Worm (Caenorhabditis elegans): Measurements from ENCODE around the gene C31E10.6.

Gene C31E10.6

DNA sequence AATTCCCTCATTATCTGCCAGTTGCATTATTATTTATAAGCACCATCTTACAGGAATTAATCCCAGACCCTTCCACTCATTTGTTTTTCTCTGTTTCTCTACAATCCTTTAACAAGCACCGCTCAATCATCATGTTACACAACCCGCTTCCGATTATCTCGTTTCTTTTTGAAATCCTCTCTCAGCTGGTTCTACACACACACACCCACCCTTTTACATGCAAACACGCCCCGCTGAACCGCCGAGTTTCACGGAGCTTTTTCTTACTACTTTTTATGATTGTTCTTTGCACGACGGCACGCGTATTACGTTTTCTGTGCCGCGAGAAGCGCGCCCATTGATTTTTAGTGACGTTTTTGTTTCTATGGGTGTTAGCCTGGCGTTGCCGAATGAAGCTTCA is 22.4 kb upstream of the C31E10.6 start (continued):
- peak; percentile 27 for TF ChIP-seq fkh-10 (GFP tag; optimal IDR thresholded peaks at IDR 0.05)
- no peak for TF ChIP-seq hlh-4 (tag; optimal IDR thresholded peaks at IDR 0.05)
- peak; percentile 56 for TF ChIP-seq fkh-4 (tag; optimal IDR thresholded peaks at IDR 0.05; ENCODE audit: borderline replicate concordance)
- peak; percentile 96 for TF ChIP-seq dsc-1 (tag; optimal IDR thresholded peaks at IDR 0.05)
- peak; percentile 18 for TF ChIP-seq egl-13 (tag; optimal IDR thresholded peaks at IDR 0.05)
- peak; percentile 63 for TF ChIP-seq nhr-20 (tag; optimal IDR thresholded peaks at IDR 0.05)

DNA sequence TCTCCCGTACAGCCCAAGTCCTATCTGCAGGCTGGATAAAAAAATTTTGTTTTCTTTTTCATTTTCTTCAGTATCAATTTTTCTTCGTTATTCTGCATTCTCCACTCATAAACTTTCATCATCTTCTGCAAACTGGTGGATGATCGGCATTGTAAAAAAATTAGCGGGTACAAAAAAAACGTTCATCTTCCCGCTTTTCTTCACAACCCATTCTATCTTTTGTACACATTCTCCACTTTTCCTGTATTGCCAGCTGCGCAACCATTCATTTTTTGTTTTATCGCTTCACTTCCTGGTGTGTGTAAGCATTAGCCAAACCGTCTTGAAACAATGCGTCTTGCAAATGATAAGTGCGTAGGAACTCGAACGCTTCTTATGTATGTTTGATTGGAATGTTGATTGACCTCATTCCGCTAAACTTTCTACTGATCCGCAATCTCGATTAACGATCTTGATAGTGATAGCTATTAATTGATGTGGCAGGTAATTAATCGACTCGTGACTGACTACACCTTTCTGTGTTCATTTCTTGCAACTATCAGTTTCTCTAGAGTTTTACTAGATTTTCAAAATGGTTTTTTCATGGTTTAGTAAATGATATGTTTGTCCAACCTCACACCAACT is 21.6 kb upstream of the C31E10.6 start:
- TF ChIP-seq elt-3 (tag; optimal IDR thresholded peaks at IDR 0.05) (peak in 3 of 6 experiments; percentile 10 to 88 (median 29)), rnt-1 (tag; optimal IDR thresholded peaks at IDR 0.05) (peak; percentile 49), nhr-28 (tag; optimal IDR thresholded peaks at IDR 0.05) (no peak), egl-27 (tag; optimal IDR thresholded peaks at IDR 0.05) (no peak), nhr-47 (tag; optimal IDR thresholded peaks at IDR 0.05) (no peak), nhr-20 (tag; optimal IDR thresholded peaks at IDR 0.05) (peak; percentile 65), hlh-4 (tag; optimal IDR thresholded peaks at IDR 0.05) (no peak), nhr-85 (tag) (peak; percentile 90), ceh-88 (GFP tag; IDR thresholded peaks at IDR 0.05) (no peak), lin-39 (tag; optimal IDR thresholded peaks at IDR 0.05) (peak; percentile 16), swsn-7 (tag; optimal IDR thresholded peaks at IDR 0.05) (no peak), irx-1 (tag; optimal IDR thresholded peaks at IDR 0.05) (no peak), vab-15 (tag; optimal IDR thresholded peaks at IDR 0.05) (peak; percentile 52), nhr-90 (tag; optimal IDR thresholded peaks at IDR 0.05; ENCODE audit: poor library complexity) (peak; percentile 19), unc-130 (tag; optimal IDR thresholded peaks at IDR 0.05) (peak; percentile 1), ztf-11 (tag; optimal IDR thresholded peaks at IDR 0.05) (no peak), blmp-1 (tag; optimal IDR thresholded peaks at IDR 0.05) (peak; percentile 96), lin-35 (GFP tag; optimal IDR thresholded peaks at IDR 0.05) (peak in 1 of 2 experiments; percentile 22), snu-23 (GFP tag; optimal IDR thresholded peaks at IDR 0.05) (peak; percentile 37), nhr-71 (tag; optimal IDR thresholded peaks at IDR 0.05) (peak; percentile 35), lsy-2 (tag; optimal IDR thresholded peaks at IDR 0.05) (peak; percentile 16 to 28), nhr-19 (GFP tag; conservative IDR thresholded peaks at IDR 0.05) (peak; percentile 10; the same call in 1 of the 2 replicates), lin-14 (GFP tag; optimal IDR thresholded peaks at IDR 0.05) (peak; percentile 58), C04F5.9 (tag; optimal IDR thresholded peaks at IDR 0.05) (no peak), mep-1 (tag; optimal IDR thresholded peaks at IDR 0.05) (peak; percentile 44)

DNA sequence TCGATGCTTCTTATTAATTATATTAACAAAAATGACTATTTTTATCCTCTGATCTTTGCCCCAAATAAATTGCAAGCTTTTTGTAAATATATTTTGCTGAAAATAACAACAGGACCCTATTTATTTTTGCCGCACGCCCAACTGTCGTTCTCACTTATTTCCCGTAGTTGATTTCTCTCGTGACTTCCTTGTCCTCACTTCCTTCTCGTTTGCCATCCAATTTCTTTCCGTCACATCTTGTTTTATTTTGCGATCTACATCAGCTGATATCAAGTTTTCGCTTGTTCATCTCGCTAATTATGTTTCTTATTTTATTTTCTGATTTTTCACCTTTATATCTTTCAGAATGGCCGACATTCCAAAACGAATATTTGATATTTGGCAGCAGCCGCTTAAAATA is 20.8 kb upstream of the C31E10.6 start, which contains the start of gene F48F7.5:
Gene F48F7.5, plus strand, starts transcription at position 340 of the 400 bp plus-strand sequence.
- TF ChIP-seq rnt-1 (tag; optimal IDR thresholded peaks at IDR 0.05) (peak; percentile 50), ceh-8 (GFP tag; optimal IDR thresholded peaks at IDR 0.05) (no peak), xbp-1 (tag; optimal IDR thresholded peaks at IDR 0.05) (no peak), elt-2 (tag; optimal IDR thresholded peaks at IDR 0.05) (no peak), snu-23 (GFP tag; optimal IDR thresholded peaks at IDR 0.05) (peak; percentile 72), jun-1 (tag; optimal IDR thresholded peaks at IDR 0.05) (no peak), ceh-90 (tag; optimal IDR thresholded peaks at IDR 0.05) (no peak), fkh-8 (tag; optimal IDR thresholded peaks at IDR 0.05) (no peak), unc-62 (GFP tag; optimal IDR thresholded peaks at IDR 0.05) (no peak), hpl-2 (GFP tag; optimal IDR thresholded peaks at IDR 0.05) (no peak), hlh-17 (GFP tag; optimal IDR thresholded peaks at IDR 0.05; ENCODE audit: borderline replicate concordance) (no peak), vab-15 (tag; optimal IDR thresholded peaks at IDR 0.05) (peak; percentile 38), elt-3 (tag; optimal IDR thresholded peaks at IDR 0.05) (peak in 2 of 6 experiments; percentile 60 to 75), tbx-2 (tag; optimal IDR thresholded peaks at IDR 0.05) (peak; percentile 64), irx-1 (tag; optimal IDR thresholded peaks at IDR 0.05) (peak; percentile 13), tlp-1 (tag; optimal IDR thresholded peaks at IDR 0.05) (no peak), ama-1 (optimal IDR thresholded peaks at IDR 0.05) (no peak), ceh-63 (GFP tag; optimal IDR thresholded peaks at IDR 0.05) (no peak), unc-30 (tag; optimal IDR thresholded peaks at IDR 0.05) (no peak), efl-3 (GFP tag; optimal IDR thresholded peaks at IDR 0.05) (no peak), efl-1 (optimal IDR thresholded peaks at IDR 0.05) (no peak), efl-1 (GFP tag; optimal IDR thresholded peaks at IDR 0.05 in 1 of 2) (no peak), fkh-10 (GFP tag; optimal IDR thresholded peaks at IDR 0.05) (no peak), fos-1 (tag; optimal IDR thresholded peaks at IDR 0.05) (no peak), unc-98 (GFP tag; IDR thresholded peaks at IDR 0.05) (no peak), lir-3 (tag; optimal IDR thresholded peaks at IDR 0.05; ENCODE audit: poor library complexity) (no peak)
